Worm (Caenorhabditis elegans): ENCODE data around the gene ZK971.1.

ZK971.1 gene

DNA sequence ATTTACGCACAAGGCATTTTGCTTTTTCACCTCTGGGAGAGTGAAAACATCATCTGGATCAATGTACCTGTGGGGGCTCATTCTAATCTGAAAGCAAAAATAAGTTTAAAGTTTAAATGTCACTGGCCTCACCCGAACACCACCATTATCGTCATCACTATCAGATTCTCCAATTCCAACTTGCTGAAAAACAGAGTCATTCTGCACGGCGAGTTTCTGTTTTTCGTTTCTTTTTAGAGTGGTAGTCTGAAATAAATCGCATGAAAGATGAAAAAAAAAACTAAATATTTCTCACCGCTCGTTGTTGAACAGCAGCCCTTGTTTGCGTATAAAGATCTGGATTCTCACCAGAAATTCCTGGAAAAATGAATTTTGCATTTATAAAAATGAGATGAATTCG lies 32.3 kb downstream of the ZK971.1 start:
- TF ChIP-seq hsf-1 (GFP tag; IDR thresholded peaks at IDR 0.05) (no peak), B0336.3 (GFP tag; IDR thresholded peaks at IDR 0.05) (peak; percentile 15; the same call in 1 of the 2 replicates), attf-3 (GFP tag; conservative IDR thresholded peaks at IDR 0.05) (no peak), C06A6.2 (GFP tag; conservative IDR thresholded peaks at IDR 0.05) (no peak), Y53G8AR.9 (GFP tag; conservative IDR thresholded peaks at IDR 0.05) (0 out of 2 replicates have a peak, but pooled peaks have one; percentile 17), ceh-27 (GFP tag; optimal IDR thresholded peaks at IDR 0.05) (no peak), madf-3 (GFP tag; IDR thresholded peaks at IDR 0.05) (peak; percentile 67; the same call in 1 of the 2 replicates), aptf-3 (GFP tag; IDR thresholded peaks at IDR 0.05) (0 out of 2 replicates have a peak, but pooled peaks have one; percentile 10), ceh-58 (GFP tag; IDR thresholded peaks at IDR 0.05) (peak; percentile 70; the same call in 1 of the 2 replicates), T26A5.8 (tag; optimal IDR thresholded peaks at IDR 0.05) (no peak), lin-35 (GFP tag; optimal IDR thresholded peaks at IDR 0.05) (no peak), cebp-1 (GFP tag; IDR thresholded peaks at IDR 0.05) (no peak), cebp-1 (tag; optimal IDR thresholded peaks at IDR 0.05) (peak; percentile 13), ceh-40 (GFP tag; IDR thresholded peaks at IDR 0.05) (peak; percentile 41; the same call in 1 of the 2 replicates), lin-26 (GFP tag; IDR thresholded peaks at IDR 0.05) (no peak), Y95B8A.8 (GFP tag; IDR thresholded peaks at IDR 0.05) (peak; percentile 30; the same call in 1 of the 2 replicates), bed-1 (GFP tag; IDR thresholded peaks at IDR 0.05) (0 out of 2 replicates have a peak, but pooled peaks have one; percentile 53), F49E8.2 (tag; optimal IDR thresholded peaks at IDR 0.05; ENCODE audit: insufficient read depth) (peak; percentile 52), egl-18 (GFP tag; IDR thresholded peaks at IDR 0.05) (0 out of 2 replicates have a peak, but pooled peaks have one; percentile 42), hmg-1.2 (GFP tag; IDR thresholded peaks at IDR 0.05) (no peak; the same call in 1 of the 2 replicates), F10E7.11 (tag; optimal IDR thresholded peaks at IDR 0.05) (peak; percentile 43), hrde-1 (tag; optimal IDR thresholded peaks at IDR 0.05; ENCODE audit: borderline replicate concordance) (no peak), snpc-3.4 (tag; optimal IDR thresholded peaks at IDR 0.05) (peak; percentile 8), attf-5 (GFP tag; optimal IDR thresholded peaks at IDR 0.05) (no peak), efl-1 (GFP tag; optimal IDR thresholded peaks at IDR 0.05) (no peak), ama-1 (optimal IDR thresholded peaks at IDR 0.05) (no peak), ama-1 (GFP tag; optimal IDR thresholded peaks at IDR 0.05) (no peak), ekl-4 (GFP tag; IDR thresholded peaks at IDR 0.05) (0 out of 2 replicates have a peak, but pooled peaks have one; percentile 7), madf-6 (GFP tag; IDR thresholded peaks at IDR 0.05) (peak; percentile 51)

ce11 chrII:10245612-10246011 lies 33.8 kb downstream of the ZK971.1 start:
- TF ChIP-seq cebp-2 (GFP tag; IDR thresholded peaks at IDR 0.05): no peak
- no peak for TF ChIP-seq somi-1 (GFP tag; optimal IDR thresholded peaks at IDR 0.05)
- no peak for TF ChIP-seq ekl-4 (GFP tag; IDR thresholded peaks at IDR 0.05)
- no peak for TF ChIP-seq bed-2 (GFP tag; IDR thresholded peaks at IDR 0.05)
- no peak for TF ChIP-seq ztf-6 (GFP tag; IDR thresholded peaks at IDR 0.05)
- no peak for TF ChIP-seq lag-1 (GFP tag; IDR thresholded peaks at IDR 0.05)
- no peak for TF ChIP-seq K11D2.4 (GFP tag; IDR thresholded peaks at IDR 0.05)
- TF ChIP-seq nhr-120 (GFP tag; IDR thresholded peaks at IDR 0.05): no peak
- TF ChIP-seq chd-7 (tag; optimal IDR thresholded peaks at IDR 0.05): no peak
- TF ChIP-seq snpc-1.3 (tag; optimal IDR thresholded peaks at IDR 0.05; ENCODE audit: insufficient read depth): no peak
- TF ChIP-seq lir-1 (GFP tag; conservative IDR thresholded peaks at IDR 0.05): no peak
- TF ChIP-seq nhr-27 (tag; optimal IDR thresholded peaks at IDR 0.05): no peak
- TF ChIP-seq attf-5 (GFP tag; optimal IDR thresholded peaks at IDR 0.05): no peak
- no peak for TF ChIP-seq Y67H2A.10 (GFP tag; conservative IDR thresholded peaks at IDR 0.05)
- TF ChIP-seq ztf-28 (GFP tag; IDR thresholded peaks at IDR 0.05): no peak
- no peak for TF ChIP-seq F55B11.4 (tag; optimal IDR thresholded peaks at IDR 0.05; ENCODE audit: borderline replicate concordance, insufficient read depth)
